Worm (Caenorhabditis elegans): ENCODE results near the gene osm-9.

osm-9 gene

ce11 chrIV:3517582-3517981, 39.6 kb downstream of the osm-9 start:
- no peak for TF ChIP-seq ceh-58 (GFP tag; IDR thresholded peaks at IDR 0.05)
- TF ChIP-seq lin-54 (GFP tag; optimal IDR thresholded peaks at IDR 0.05) = peak; percentile 21
- TF ChIP-seq xnd-1 (tag; optimal IDR thresholded peaks at IDR 0.05) = peak; percentile 84
- TF ChIP-seq lsl-1 (GFP tag; optimal IDR thresholded peaks at IDR 0.05) = peak; percentile 96
- no peak for TF ChIP-seq die-1 (tag; optimal IDR thresholded peaks at IDR 0.05)
- no peak for TF ChIP-seq fkh-3 (tag; optimal IDR thresholded peaks at IDR 0.05)
- TF ChIP-seq lag-1 (GFP tag; IDR thresholded peaks at IDR 0.05) = no peak
- TF ChIP-seq chd-7 (tag; optimal IDR thresholded peaks at IDR 0.05) = no peak
- TF ChIP-seq let-526 (GFP tag; IDR thresholded peaks at IDR 0.05) = no peak
- no peak for TF ChIP-seq zim-3 (tag; optimal IDR thresholded peaks at IDR 0.05)
- TF ChIP-seq egl-18 (GFP tag; IDR thresholded peaks at IDR 0.05) = no peak
- no peak for TF ChIP-seq mcd-1 (GFP tag; IDR thresholded peaks at IDR 0.05)
- no peak for TF ChIP-seq rpc-1 (optimal IDR thresholded peaks at IDR 0.05)
- no peak for TF ChIP-seq rpc-1 (tag; optimal IDR thresholded peaks at IDR 0.05)
- peak; percentile 53; the same call in 1 of the 2 replicates for TF ChIP-seq madf-8 (GFP tag; conservative IDR thresholded peaks at IDR 0.05)
- TF ChIP-seq madf-6 (GFP tag; IDR thresholded peaks at IDR 0.05) = peak; percentile 83
- TF ChIP-seq snpc-1.1 (tag; optimal IDR thresholded peaks at IDR 0.05; ENCODE audit: insufficient read depth) = peak; percentile 43
- TF ChIP-seq nfya-2 (GFP tag; IDR thresholded peaks at IDR 0.05) = no peak
- no peak for TF ChIP-seq Y79H2A.3 (GFP tag; conservative IDR thresholded peaks at IDR 0.05)
- peak; percentile 88 for TF ChIP-seq F33H1.4 (GFP tag; IDR thresholded peaks at IDR 0.05)
- no peak for TF ChIP-seq lsy-27 (tag; optimal IDR thresholded peaks at IDR 0.05; ENCODE audit: borderline replicate concordance, insufficient read depth)
- TF ChIP-seq snpc-1.3 (tag; optimal IDR thresholded peaks at IDR 0.05; ENCODE audit: insufficient read depth) = peak; percentile 56
- no peak for TF ChIP-seq T07F8.4 (tag; optimal IDR thresholded peaks at IDR 0.05)
- TF ChIP-seq ceh-91 (GFP tag; IDR thresholded peaks at IDR 0.05) = 0 out of 2 replicates have a peak, but pooled peaks have one; percentile 24
- no peak for TF ChIP-seq ets-4 (GFP tag; optimal IDR thresholded peaks at IDR 0.05)
- TF ChIP-seq T26A5.8 (tag; optimal IDR thresholded peaks at IDR 0.05) = no peak
- TF ChIP-seq unc-62 (GFP tag; optimal IDR thresholded peaks at IDR 0.05) = no peak
- no peak for TF ChIP-seq attf-3 (GFP tag; conservative IDR thresholded peaks at IDR 0.05)

- TF ChIP-seq Y67H2A.10 (GFP tag; conservative IDR thresholded peaks at IDR 0.05) (no peak), F52B5.7 (tag; optimal IDR thresholded peaks at IDR 0.05) (no peak), attf-6 (GFP tag; IDR thresholded peaks at IDR 0.05) (no peak), fkh-3 (tag; optimal IDR thresholded peaks at IDR 0.05) (no peak), snpc-3.4 (tag; optimal IDR thresholded peaks at IDR 0.05) (no peak), C17E4.6 (GFP tag; IDR thresholded peaks at IDR 0.05) (no peak), F37B4.10 (GFP tag; IDR thresholded peaks at IDR 0.05) (no peak)
Measured at ce11 chrIV:3516586-3516985, 40.6 kb downstream of the osm-9 start, which contains the start of gene unc-33. Gene unc-33, plus strand, starts transcription at chrIV:3516886.

- TF ChIP-seq cebp-1 (GFP tag; IDR thresholded peaks at IDR 0.05) = peak; percentile 86
- peak; percentile 96 for TF ChIP-seq cebp-1 (tag; optimal IDR thresholded peaks at IDR 0.05)
- peak; percentile 71 for TF ChIP-seq hmg-1.2 (GFP tag; IDR thresholded peaks at IDR 0.05)
- TF ChIP-seq F52B5.7 (tag; optimal IDR thresholded peaks at IDR 0.05) = no peak
- 0 out of 2 replicates have a peak, but pooled peaks have one; percentile 20 for TF ChIP-seq K11D2.4 (GFP tag; IDR thresholded peaks at IDR 0.05)
- no peak for TF ChIP-seq snpc-4 (GFP tag; optimal IDR thresholded peaks at IDR 0.05)
- TF ChIP-seq snpc-4 (tag; optimal IDR thresholded peaks at IDR 0.05) = peak in 1 of 4 experiments; percentile 15
- peak; percentile 27; the same call in 1 of the 2 replicates for TF ChIP-seq madf-6 (GFP tag; IDR thresholded peaks at IDR 0.05)
- 0 out of 2 replicates have a peak, but pooled peaks have one; percentile 34 for TF ChIP-seq B0336.3 (GFP tag; IDR thresholded peaks at IDR 0.05)
- TF ChIP-seq rcor-1 (GFP tag; IDR thresholded peaks at IDR 0.05) = no peak
- TF ChIP-seq K12H6.12 (tag; optimal IDR thresholded peaks at IDR 0.05) = peak; percentile 21
- TF ChIP-seq F55B11.4 (tag; optimal IDR thresholded peaks at IDR 0.05; ENCODE audit: borderline replicate concordance, insufficient read depth) = no peak
- TF ChIP-seq zfh-2 (GFP tag; conservative IDR thresholded peaks at IDR 0.05) = peak; percentile 96
- peak; percentile 46 for TF ChIP-seq mcd-1 (GFP tag; IDR thresholded peaks at IDR 0.05)
- peak; percentile 14 for TF ChIP-seq lin-40 (tag; optimal IDR thresholded peaks at IDR 0.05)
Measured at ce11 chrIV:3515412-3516046, 41.7 kb downstream of the osm-9 start.
